Fruit fly (Drosophila melanogaster) whole organism, embryonic: ENCODE data around the gene Ir94a.
A peak's percentile ranks its signal among the peaks of the same experiment; 100 is the strongest.

Experiments
- Abd-B ChIP-seq: fragments of 200-800 bp; sonication (Bioruptor generic); optimal IDR thresholded peaks from 2 replicates; lab custom pipeline; 2018; ENCODE audit warnings: missing biosample characterization, mild to moderate bottlenecking, missing genetic modification characterization, moderate library complexity
- Ada2b ChIP-seq: fragments of 200-800 bp; sonication (Bioruptor generic); IDR thresholded peaks from 2 replicates; pipeline ENCODE4 v1.3.6; 2022; ENCODE audit warnings: missing biosample characterization, missing genetic modification characterization
- Adf1 ChIP-seq: fragments of 200-800 bp; sonication (Bioruptor generic); IDR thresholded peaks from 2 replicates; pipeline ENCODE4 v1.3.6; 2022; ENCODE audit warnings: missing biosample characterization, missing genetic modification characterization
- B-H1 ChIP-seq: fragments of 200-800 bp; sonication (Bioruptor generic); IDR thresholded peaks from 3 replicates; pipeline ENCODE4 v1.3.6; 2022; ENCODE audit warnings: missing biosample characterization, missing genetic modification characterization
- CG10431 ChIP-seq: fragments of 200-800 bp; sonication (Bioruptor generic); optimal IDR thresholded peaks from 3 replicates; lab custom pipeline; 2018; ENCODE audit warnings: missing biosample characterization, mild to moderate bottlenecking, missing genetic modification characterization
- CG10462 ChIP-seq: fragments of 200-800 bp; sonication (Bioruptor generic); optimal IDR thresholded peaks from 2 replicates; lab custom pipeline; 2016; ENCODE audit warnings: missing biosample characterization, missing genetic modification characterization
- CG10979 ChIP-seq: fragments of 200-800 bp; sonication (Bioruptor generic); optimal IDR thresholded peaks from 2 replicates; lab custom pipeline; 2018; ENCODE audit warnings: missing biosample characterization, mild to moderate bottlenecking, missing genetic modification characterization, moderate library complexity
- CG11247 ChIP-seq: fragments of 200-800 bp; sonication (Bioruptor generic); IDR thresholded peaks from 2 replicates; pipeline ENCODE4 v1.3.6; 2022; ENCODE audit warnings: missing biosample characterization, missing genetic modification characterization
- CG13296 ChIP-seq: fragments of 200-800 bp; sonication (Bioruptor generic); optimal IDR thresholded peaks from 3 replicates; lab custom pipeline; 2018; ENCODE audit warnings: missing biosample characterization, mild to moderate bottlenecking, missing genetic modification characterization
- CG14667 ChIP-seq: fragments of 200-800 bp; sonication (Bioruptor generic); IDR thresholded peaks from 2 replicates; pipeline ENCODE4 v1.3.6; 2022; ENCODE audit warnings: missing biosample characterization, missing genetic modification characterization
- CG1602 ChIP-seq: fragments of 200-800 bp; sonication (Bioruptor generic); optimal IDR thresholded peaks from 3 replicates; lab custom pipeline; 2016; ENCODE audit warnings: missing biosample characterization, missing genetic modification characterization
- CG16779 ChIP-seq: fragments of 200-800 bp; sonication (Bioruptor generic); IDR thresholded peaks from 2 replicates; pipeline ENCODE4 v1.3.6; 2022; ENCODE audit warnings: missing biosample characterization, missing genetic modification characterization
- CG17328 ChIP-seq: fragments of 200-800 bp; sonication (Bioruptor generic); IDR thresholded peaks from 2 replicates; pipeline ENCODE4 v1.3.6; 2022; ENCODE audit warnings: missing biosample characterization, missing genetic modification characterization
- CG17802 ChIP-seq: fragments of 200-800 bp; sonication (Bioruptor generic); optimal IDR thresholded peaks from 2 replicates; lab custom pipeline; 2018; ENCODE audit warnings: missing biosample characterization, mild to moderate bottlenecking, missing genetic modification characterization, moderate library complexity
- CG1832 ChIP-seq: fragments of 200-800 bp; sonication (Bioruptor generic); optimal IDR thresholded peaks from 2 replicates; lab custom pipeline; 2017; ENCODE audit warnings: missing biosample characterization, mild to moderate bottlenecking, missing genetic modification characterization, inconsistent platforms
- CG18476 ChIP-seq: fragments of 200-800 bp; sonication (Bioruptor generic); optimal IDR thresholded peaks from 2 replicates; lab custom pipeline; 2016; ENCODE audit warnings: missing biosample characterization, mild to moderate bottlenecking, missing genetic modification characterization
- CG18764 ChIP-seq: fragments of 200-800 bp; sonication (Bioruptor generic); optimal IDR thresholded peaks from 3 replicates; lab custom pipeline; 2016; ENCODE audit warnings: missing biosample characterization, missing genetic modification characterization
- CG3065 ChIP-seq: fragments of 200-800 bp; sonication (Bioruptor generic); optimal IDR thresholded peaks from 2 replicates; lab custom pipeline; 2016; ENCODE audit warnings: missing biosample characterization, missing genetic modification characterization
- CG31441 ChIP-seq: fragments of 200-800 bp; sonication (Bioruptor generic); IDR thresholded peaks from 2 replicates; pipeline ENCODE4 v1.3.6; 2022; ENCODE audit warnings: missing biosample characterization, missing genetic modification characterization
- CG3281 ChIP-seq: fragments of 200-800 bp; sonication (Bioruptor generic); optimal IDR thresholded peaks from 3 replicates; lab custom pipeline; 2017; ENCODE audit warnings: missing biosample characterization, mild to moderate bottlenecking, missing genetic modification characterization
- CG4424 ChIP-seq: fragments of 200-800 bp; sonication (Bioruptor generic); optimal IDR thresholded peaks from 3 replicates; lab custom pipeline; 2016; ENCODE audit warnings: missing biosample characterization, missing genetic modification characterization
- CG7745 ChIP-seq: fragments of 200-800 bp; sonication (Bioruptor generic); optimal IDR thresholded peaks from 2 replicates; lab custom pipeline; 2018; ENCODE audit warnings: missing biosample characterization, mild to moderate bottlenecking, missing genetic modification characterization, moderate library complexity
- CG8089 ChIP-seq: fragments of 200-800 bp; sonication (Bioruptor generic); optimal IDR thresholded peaks from 3 replicates; lab custom pipeline; 2016; ENCODE audit warnings: missing biosample characterization, missing genetic modification characterization
- CG9609 ChIP-seq: fragments of 200-800 bp; sonication (Bioruptor generic); optimal IDR thresholded peaks from 3 replicates; lab custom pipeline; 2016; ENCODE audit warnings: missing biosample characterization, missing genetic modification characterization
- CG9932 ChIP-seq: fragments of 200-800 bp; sonication (Bioruptor generic); IDR thresholded peaks from 2 replicates; pipeline ENCODE4 v1.3.6; 2022; ENCODE audit warnings: missing biosample characterization, missing genetic modification characterization
- Hr78 ChIP-seq, 2 experiments: fragments of 200-800 bp in 1 of 2; fragments of >200 bp in 1 of 2; sonication (Bioruptor generic) in 1 of 2; optimal IDR thresholded peaks; 2 replicates each; lab custom pipeline; 2017 to 2019; ENCODE audit warnings: missing biosample characterization in 2 of 2, missing genetic modification characterization in 2 of 2, mild to moderate bottlenecking in 1 of 2, moderate library complexity in 1 of 2
- Hsf ChIP-seq: fragments of 200-800 bp; sonication (Bioruptor generic); optimal IDR thresholded peaks from 3 replicates; lab custom pipeline; 2016; ENCODE audit warnings: missing biosample characterization, missing genetic modification characterization
- Jarid2 ChIP-seq: fragments of 200-800 bp; sonication (Bioruptor generic); optimal IDR thresholded peaks from 3 replicates; lab custom pipeline; 2017; ENCODE audit warnings: mild to moderate bottlenecking, missing biosample characterization, missing genetic modification reagents, missing genetic modification characterization
- Myb ChIP-seq: fragments of 200-800 bp; sonication (Bioruptor generic); optimal IDR thresholded peaks from 2 replicates; lab custom pipeline; 2016; ENCODE audit warnings: missing biosample characterization, missing genetic modification characterization
- Ravus ChIP-seq: fragments of 200-800 bp; sonication (Bioruptor generic); IDR thresholded peaks from 2 replicates; pipeline ENCODE4 v1.3.6; 2022; ENCODE audit warnings: missing biosample characterization, missing genetic modification characterization
- Side ChIP-seq: fragments of 200-800 bp; sonication (Bioruptor generic); optimal IDR thresholded peaks from 2 replicates; lab custom pipeline; 2016; ENCODE audit warnings: missing biosample characterization, missing genetic modification characterization
- Trl ChIP-seq, 3 experiments: fragments of >200 bp in 2 of 3; fragments of 200-800 bp in 1 of 3; sonication (Bioruptor generic) in 1 of 3; optimal IDR thresholded peaks; 2 replicates in 1 of 3; 3 replicates in 2 of 3; lab custom pipeline; 2016 to 2017; ENCODE audit warnings: missing biosample characterization in 1 of 3, missing genetic modification characterization in 1 of 3
- Xbp1 ChIP-seq: fragments of 200-800 bp; sonication (Bioruptor generic); optimal IDR thresholded peaks from 3 replicates; lab custom pipeline; 2016; ENCODE audit warnings: missing biosample characterization, mild to moderate bottlenecking, missing genetic modification characterization
- ab ChIP-seq: fragments of 200-800 bp; sonication (Bioruptor generic); optimal IDR thresholded peaks from 2 replicates; lab custom pipeline; 2016; ENCODE audit warnings: missing biosample characterization, missing genetic modification characterization
- caup ChIP-seq: fragments of 200-800 bp; sonication (Bioruptor generic); optimal IDR thresholded peaks from 3 replicates; lab custom pipeline; 2017; ENCODE audit warnings: missing biosample characterization, mild to moderate bottlenecking, missing genetic modification characterization, moderate library complexity; ENCODE audit not compliant: severe bottlenecking
- chif ChIP-seq, 2 experiments: fragments of 200-800 bp; sonication (Bioruptor generic); optimal IDR thresholded peaks; 3 replicates each; lab custom pipeline; 2016; ENCODE audit warnings: missing biosample characterization in 2 of 2, missing genetic modification characterization in 2 of 2
- dpn ChIP-seq, 2 experiments: fragments of 200-800 bp; sonication (Bioruptor generic); optimal IDR thresholded peaks; 3 replicates each; lab custom pipeline; 2016; ENCODE audit warnings: missing biosample characterization in 2 of 2, missing genetic modification characterization in 2 of 2
- fd96Cb ChIP-seq: fragments of 200-800 bp; sonication (Bioruptor generic); optimal IDR thresholded peaks from 2 replicates; lab custom pipeline; 2018; ENCODE audit warnings: missing biosample characterization, mild to moderate bottlenecking, missing genetic modification characterization, moderate library complexity
- inv ChIP-seq: fragments of 200-800 bp; sonication (Bioruptor generic); IDR thresholded peaks from 2 replicates; pipeline ENCODE4 v1.3.6; 2022; ENCODE audit warnings: missing biosample characterization, missing genetic modification characterization; ENCODE audit not compliant: partially characterized antibody
- luna ChIP-seq: fragments of 200-800 bp; sonication (Bioruptor generic); optimal IDR thresholded peaks from 2 replicates; lab custom pipeline; 2016; ENCODE audit warnings: missing biosample characterization, missing genetic modification characterization
- nom ChIP-seq: fragments of 200-800 bp; sonication (Bioruptor generic); optimal IDR thresholded peaks from 2 replicates; lab custom pipeline; 2017; ENCODE audit warnings: missing biosample characterization, missing genetic modification characterization, mild to moderate bottlenecking, moderate library complexity, missing genetic modification reagents
- oc ChIP-seq: fragments of 200-800 bp; sonication (Bioruptor generic); optimal IDR thresholded peaks from 2 replicates; lab custom pipeline; 2018; ENCODE audit warnings: missing biosample characterization, mild to moderate bottlenecking, missing genetic modification characterization, moderate library complexity
- repo ChIP-seq: fragments of 200-800 bp; sonication (Bioruptor generic); optimal IDR thresholded peaks from 2 replicates; lab custom pipeline; 2016; ENCODE audit warnings: missing biosample characterization, missing genetic modification characterization
- ro ChIP-seq: fragments of 200-800 bp; sonication (Bioruptor generic); IDR thresholded peaks from 2 replicates; pipeline ENCODE4 v1.3.6; 2022; ENCODE audit warnings: missing biosample characterization, missing genetic modification characterization
- sr ChIP-seq: fragments of 200-800 bp; sonication (Bioruptor generic); IDR thresholded peaks from 3 replicates; pipeline ENCODE4 v1.3.6; 2022; ENCODE audit warnings: missing biosample characterization, missing genetic modification characterization
- tap ChIP-seq: fragments of 200-800 bp; optimal IDR thresholded peaks from 3 replicates; lab custom pipeline; 2019; ENCODE audit warnings: missing biosample characterization, mild to moderate bottlenecking, missing genetic modification characterization, moderate library complexity
- unc-4 ChIP-seq: fragments of 200-800 bp; sonication (Bioruptor generic); IDR thresholded peaks from 2 replicates; pipeline ENCODE4 v1.3.6; 2022; ENCODE audit warnings: missing biosample characterization, missing genetic modification characterization; ENCODE audit not compliant: partially characterized antibody
- unpg ChIP-seq: fragments of 200-800 bp; sonication (Bioruptor generic); optimal IDR thresholded peaks from 3 replicates; lab custom pipeline; 2018; ENCODE audit warnings: missing biosample characterization, mild to moderate bottlenecking, missing genetic modification characterization, moderate library complexity
- zfh2 ChIP-seq: fragments of 200-800 bp; sonication (Bioruptor generic); optimal IDR thresholded peaks from 2 replicates; lab custom pipeline; 2016; ENCODE audit warnings: missing biosample characterization, missing genetic modification characterization

The Ir94a gene

dm6 chr3R:22133337-22134014, 20.2 kb downstream of the Ir94a start, which contains the start of gene SKIP (continued):
- TF ChIP-seq inv (GFP tag; lab: Robert Waterston, UW): peak; percentile 27; the same call in 1 of the 2 replicates
- peak; percentile 11 for TF ChIP-seq repo (GFP tag; lab: Kevin White, UChicago)
- no peak for TF ChIP-seq ro (GFP tag; lab: Robert Waterston, UW)
- peak; percentile 17 for TF ChIP-seq CG10979 (tag; lab: Kevin White, UChicago)
- TF ChIP-seq CG1832 (GFP tag; lab: Kevin White, UChicago): no peak
- TF ChIP-seq Xbp1 (GFP tag; lab: Kevin White, UChicago): peak; percentile 13
- TF ChIP-seq CG4424 (GFP tag; lab: Kevin White, UChicago): peak; percentile 29
- peak; percentile 24 for TF ChIP-seq Myb (GFP tag; lab: Kevin White, UChicago)
- TF ChIP-seq CG3065 (GFP tag; lab: Kevin White, UChicago): no peak
- no peak for TF ChIP-seq CG1602
- peak in 1 of 2 experiments; percentile 42 for TF ChIP-seq Trl (optimal IDR thresholded peaks at IDR 0.05; lab: Kevin White, UChicago)
- TF ChIP-seq Trl (GFP tag; optimal IDR thresholded peaks at IDR 0.05; lab: Kevin White, UChicago): peak; percentile 46
- TF ChIP-seq Jarid2 (GFP tag; lab: Kevin White, UChicago): peak; percentile 100
- no peak for TF ChIP-seq nom
- no peak for TF ChIP-seq Hsf (GFP tag; lab: Kevin White, UChicago)
- peak; percentile 15 for TF ChIP-seq CG8089 (GFP tag; lab: Kevin White, UChicago)
- TF ChIP-seq dpn (GFP tag; optimal IDR thresholded peaks at IDR 0.05; lab: Kevin White, UChicago): peak in 1 of 2 experiments; percentile 25
- TF ChIP-seq CG3281 (GFP tag; lab: Kevin White, UChicago): peak; percentile 52
- TF ChIP-seq fd96Cb (tag; lab: Kevin White, UChicago): no peak
- TF ChIP-seq luna (GFP tag; lab: Kevin White, UChicago): no peak
- no peak; the same call in 1 of the 2 replicates for TF ChIP-seq CG9932 (GFP tag; lab: Robert Waterston, UW)
- peak; percentile 76 for TF ChIP-seq caup
- no peak for TF ChIP-seq CG13296 (GFP tag; lab: Kevin White, UChicago)
- TF ChIP-seq ab (GFP tag; lab: Kevin White, UChicago): no peak
- TF ChIP-seq unpg (GFP tag; lab: Kevin White, UChicago): peak; percentile 39
- TF ChIP-seq zfh2 (GFP tag; lab: Kevin White, UChicago): no peak
- TF ChIP-seq Abd-B (GFP tag; lab: Kevin White, UChicago): no peak
- TF ChIP-seq chif (GFP tag; optimal IDR thresholded peaks at IDR 0.05; lab: Kevin White, UChicago): peak in 1 of 2 experiments; percentile 5
- no peak for TF ChIP-seq CG18764
- no peak for TF ChIP-seq CG10462
- no peak for TF ChIP-seq CG16779
- TF ChIP-seq CG14667 (GFP tag; lab: Robert Waterston, UW): no peak
- TF ChIP-seq B-H1 (GFP tag; lab: Robert Waterston, UW): no peak; the same call in 2 of the 3 replicates
- no peak for TF ChIP-seq Ada2b (GFP tag; lab: Robert Waterston, UW)
- no peak for TF ChIP-seq CG11247 (GFP tag; lab: Robert Waterston, UW)
- no peak for TF ChIP-seq CG18476 (GFP tag; lab: Kevin White, UChicago)
- TF ChIP-seq Side (GFP tag; lab: Kevin White, UChicago): peak; percentile 28
- TF ChIP-seq CG10431 (GFP tag; lab: Kevin White, UChicago): peak; percentile 5
- no peak for TF ChIP-seq CG17802 (tag; lab: Kevin White, UChicago)
- peak; percentile 49 for TF ChIP-seq CG17328 (GFP tag; lab: Robert Waterston, UW)
- TF ChIP-seq CG9609: no peak
- peak; percentile 19; the same call in 1 of the 2 replicates for TF ChIP-seq CG31441 (GFP tag; lab: Robert Waterston, UW)
- peak; percentile 36 for TF ChIP-seq oc (tag; lab: Kevin White, UChicago)
- TF ChIP-seq Adf1: peak; percentile 30; the same call in 1 of the 2 replicates
- no peak for TF ChIP-seq Hr78 (GFP tag; optimal IDR thresholded peaks at IDR 0.05; lab: Kevin White, UChicago)
- no peak for TF ChIP-seq CG7745 (tag; lab: Kevin White, UChicago)
- TF ChIP-seq sr (GFP tag; lab: Robert Waterston, UW): peak; percentile 57; the same call in 1 of the 3 replicates
- TF ChIP-seq tap (tag; lab: Kevin White, UChicago): no peak
- TF ChIP-seq Ravus: no peak
- no peak for TF ChIP-seq unc-4
